Worm (Caenorhabditis elegans) whole organism, early embryonic: ENCODE results near the gene nuc-1.

ENCODE experiments used
- aly-1 ChIP-seq: sonication (generic microtip); optimal IDR thresholded peaks from 2 replicates; lab custom pipeline; 2016; ENCODE audit warnings: missing genetic modification characterization, missing compliant biosample characterization
- ama-1 ChIP-seq: fragments of 150-350 bp; optimal IDR thresholded peaks from 2 replicates; lab custom pipeline; 2014
- ceh-13 ChIP-seq: fragments of 200-800 bp; sonication (Bioruptor generic); optimal IDR thresholded peaks from 2 replicates; lab custom pipeline; 2018; ENCODE audit warnings: mild to moderate bottlenecking, missing genetic modification characterization, missing compliant biosample characterization
- ceh-36 ChIP-seq: sonication (generic microtip); optimal IDR thresholded peaks from 2 replicates; lab custom pipeline; 2016; ENCODE audit warnings: missing genetic modification characterization, inconsistent platforms, missing compliant biosample characterization
- ets-7 ChIP-seq: sonication (generic microtip); optimal IDR thresholded peaks from 2 replicates; lab custom pipeline; 2016; ENCODE audit warnings: missing genotype, missing genetic modification characterization, missing compliant biosample characterization
- flt-1 ChIP-seq: fragments of 200-800 bp; sonication (Bioruptor generic); IDR thresholded peaks from 2 replicates; pipeline ENCODE4 v1.3.6; 2022; ENCODE audit warnings: missing genetic modification characterization, missing compliant biosample characterization
- hmg-4 ChIP-seq: fragments of 200-800 bp; sonication (Bioruptor generic); optimal IDR thresholded peaks from 2 replicates; lab custom pipeline; 2018; ENCODE audit warnings: mild to moderate bottlenecking, missing genetic modification characterization, missing compliant biosample characterization
- pes-1 ChIP-seq: fragments of 200-800 bp; sonication (Bioruptor generic); IDR thresholded peaks from 2 replicates; pipeline ENCODE4 v1.3.6; 2022; ENCODE audit warnings: missing genetic modification reagents, missing genetic modification characterization, missing compliant biosample characterization
- scrt-1 ChIP-seq: fragments of 200-800 bp; sonication (Bioruptor generic); IDR thresholded peaks from 2 replicates; pipeline ENCODE4 v1.3.6; 2022; ENCODE audit warnings: missing genetic modification characterization, missing compliant biosample characterization
- sea-1 ChIP-seq: fragments of 200-800 bp; sonication (Bioruptor generic); conservative IDR thresholded peaks from 2 replicates; pipeline ENCODE4 v1.3.6; 2022; ENCODE audit warnings: missing genetic modification characterization, missing compliant biosample characterization
- tra-4 ChIP-seq: sonication (generic microtip); optimal IDR thresholded peaks from 2 replicates; lab custom pipeline; 2017; ENCODE audit warnings: missing genetic modification characterization, missing compliant biosample characterization

DNA sequence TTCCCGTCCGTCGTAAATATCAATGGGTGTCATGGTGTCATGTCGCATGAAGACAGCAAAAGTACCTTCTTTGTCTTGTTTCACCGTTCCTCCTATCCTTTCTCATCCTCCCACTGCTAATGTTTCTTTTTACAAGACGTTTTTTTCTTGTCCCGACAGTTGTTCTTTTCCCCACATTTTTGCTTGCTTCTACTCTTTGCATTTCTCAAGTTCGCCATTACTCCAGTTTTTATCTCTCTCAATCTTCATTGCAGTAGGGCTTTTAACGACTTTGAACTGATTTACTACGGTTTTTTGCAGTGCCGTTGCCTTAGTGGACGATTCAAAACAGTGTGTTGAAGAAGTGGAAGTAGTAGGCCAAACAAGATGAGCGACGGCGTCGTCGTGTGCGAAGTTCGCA is 10.3 kb upstream of the nuc-1 start, which contains the start of gene C07B5.4:
- no peak for TF ChIP-seq scrt-1 (GFP tag; lab: Robert Waterston, UW)
- TF ChIP-seq ama-1: no peak
- no peak for TF ChIP-seq aly-1
- TF ChIP-seq pes-1 (GFP tag; lab: Robert Waterston, UW): no peak
- TF ChIP-seq sea-1 (GFP tag; lab: Robert Waterston, UW): no peak
- TF ChIP-seq ceh-13 (GFP tag; lab: Kevin White, UChicago): no peak
- TF ChIP-seq hmg-4 (GFP tag; lab: Kevin White, UChicago): no peak
- TF ChIP-seq flt-1 (GFP tag; lab: Robert Waterston, UW): no peak
- no peak for TF ChIP-seq tra-4 (tag; lab: Kevin White, UChicago)
- no peak for TF ChIP-seq ceh-36 (tag; lab: Kevin White, UChicago)
- TF ChIP-seq ets-7: no peak
